Fruit fly (Drosophila melanogaster): ENCODE measurements around the gene Dysb.

The Dysb gene

dm6 chr3L:18890283-18891175, 23.0 kb downstream of the Dysb start, which contains the start of gene CG3961 (continued):
- TF ChIP-seq CG6854 (GFP tag; optimal IDR thresholded peaks at IDR 0.05), result peak; percentile 95
- TF ChIP-seq Fer3 (tag; optimal IDR thresholded peaks at IDR 0.05), result peak; percentile 94
- TF ChIP-seq bbx (GFP tag; IDR thresholded peaks at IDR 0.05; ENCODE audit: partially characterized antibody), result 0 out of 2 replicates have a peak, but pooled peaks have one; percentile 17
- peak; percentile 92 for TF ChIP-seq CG17568 (GFP tag; optimal IDR thresholded peaks at IDR 0.05)
- peak; percentile 56 for TF ChIP-seq CG9797 (GFP tag; optimal IDR thresholded peaks at IDR 0.05)
- TF ChIP-seq crp (GFP tag; optimal IDR thresholded peaks at IDR 0.05), result peak in 1 of 2 experiments; percentile 72
- peak; percentile 82 for TF ChIP-seq CG18011 (GFP tag; optimal IDR thresholded peaks at IDR 0.05)
- peak; percentile 93 for TF ChIP-seq CG32772 (GFP tag; IDR thresholded peaks at IDR 0.05)
- TF ChIP-seq CG6175 (GFP tag; IDR thresholded peaks at IDR 0.05), result no peak
- peak; percentile 39 for TF ChIP-seq ab (GFP tag; optimal IDR thresholded peaks at IDR 0.05)
- TF ChIP-seq BEAF-32 (GFP tag; optimal IDR thresholded peaks at IDR 0.05), result peak; percentile 18
- TF ChIP-seq zfh2 (GFP tag; optimal IDR thresholded peaks at IDR 0.05), result peak; percentile 52
- TF ChIP-seq br (optimal IDR thresholded peaks at IDR 0.05), result no peak
- TF ChIP-seq CG9437 (GFP tag; optimal IDR thresholded peaks at IDR 0.05), result peak; percentile 97
- TF ChIP-seq Drgx (GFP tag; IDR thresholded peaks at IDR 0.05), result peak; percentile 93
- peak; percentile 80 for TF ChIP-seq Bdp1 (GFP tag; optimal IDR thresholded peaks at IDR 0.05)
- TF ChIP-seq unc-4 (GFP tag; IDR thresholded peaks at IDR 0.05; ENCODE audit: partially characterized antibody), result no peak
- TF ChIP-seq CG16779 (GFP tag; IDR thresholded peaks at IDR 0.05), result peak; percentile 61; the same call in 1 of the 2 replicates
- TF ChIP-seq CG10654 (GFP tag; optimal IDR thresholded peaks at IDR 0.05), result peak; percentile 95
- TF ChIP-seq inv (GFP tag; IDR thresholded peaks at IDR 0.05; ENCODE audit: partially characterized antibody), result no peak
- TF ChIP-seq Jarid2 (GFP tag; optimal IDR thresholded peaks at IDR 0.05), result peak; percentile 66
- peak; percentile 98 for TF ChIP-seq CG10209 (GFP tag; optimal IDR thresholded peaks at IDR 0.05)
- peak; percentile 83 for TF ChIP-seq CHES-1-like (GFP tag; optimal IDR thresholded peaks at IDR 0.05)
- peak; percentile 30 for TF ChIP-seq sima (GFP tag; optimal IDR thresholded peaks at IDR 0.05)
- TF ChIP-seq yki (optimal IDR thresholded peaks at IDR 0.05), result peak; percentile 49
- peak; percentile 71 for TF ChIP-seq Ravus (GFP tag; IDR thresholded peaks at IDR 0.05)
- TF ChIP-seq Max (GFP tag; optimal IDR thresholded peaks at IDR 0.05), result peak; percentile 96
- peak; percentile 89 for TF ChIP-seq CG7372 (GFP tag; IDR thresholded peaks at IDR 0.05)
- peak; percentile 92 for TF ChIP-seq zf30C (GFP tag; optimal IDR thresholded peaks at IDR 0.05)
- peak; percentile 98 for TF ChIP-seq CG4424 (GFP tag; optimal IDR thresholded peaks at IDR 0.05)
- peak; percentile 100 for TF ChIP-seq nmo (GFP tag; optimal IDR thresholded peaks at IDR 0.05)
- peak; percentile 66 for TF ChIP-seq GATAe (GFP tag; conservative IDR thresholded peaks at IDR 0.05)
- 0 out of 3 replicates have a peak, but pooled peaks have one; percentile 8 for TF ChIP-seq CG2199 (GFP tag; IDR thresholded peaks at IDR 0.05)
- TF ChIP-seq Mrtf (GFP tag; IDR thresholded peaks at IDR 0.05), result peak; percentile 84; the same call in 1 of the 3 replicates
- TF ChIP-seq CG34224 (GFP tag; IDR thresholded peaks at IDR 0.05; ENCODE audit: partially characterized antibody), result peak; percentile 8; the same call in 1 of the 3 replicates
- TF ChIP-seq CG8388 (GFP tag; optimal IDR thresholded peaks at IDR 0.05), result peak; percentile 98
- peak; percentile 93 for TF ChIP-seq oc (tag; optimal IDR thresholded peaks at IDR 0.05)
- TF ChIP-seq sqz (GFP tag; optimal IDR thresholded peaks at IDR 0.05), result peak; percentile 97
- TF ChIP-seq ftz-f1 (GFP tag; optimal IDR thresholded peaks at IDR 0.05), result no peak
- peak; percentile 99 for TF ChIP-seq gem (tag; optimal IDR thresholded peaks at IDR 0.05)
- TF ChIP-seq dati (GFP tag; IDR thresholded peaks at IDR 0.05), result peak; percentile 49
- TF ChIP-seq CG18262 (tag; optimal IDR thresholded peaks at IDR 0.05), result peak; percentile 100
- peak; percentile 91 for TF ChIP-seq Mad (GFP tag; optimal IDR thresholded peaks at IDR 0.05)
- peak; percentile 90 for TF ChIP-seq CG30020 (tag; optimal IDR thresholded peaks at IDR 0.05)
- no peak for TF ChIP-seq p53 (GFP tag; optimal IDR thresholded peaks at IDR 0.05)
- peak; percentile 92 for TF ChIP-seq lilli (GFP tag; optimal IDR thresholded peaks at IDR 0.05)
- TF ChIP-seq CG12769 (tag; optimal IDR thresholded peaks at IDR 0.05), result peak; percentile 92
- TF ChIP-seq Blimp-1 (GFP tag; optimal IDR thresholded peaks at IDR 0.05), result peak; percentile 97
